Worm (Caenorhabditis elegans): ENCODE data around the gene pelo-1.
A peak's percentile ranks its signal among the peaks of the same experiment; 100 is the strongest.

pelo-1 gene

DNA sequence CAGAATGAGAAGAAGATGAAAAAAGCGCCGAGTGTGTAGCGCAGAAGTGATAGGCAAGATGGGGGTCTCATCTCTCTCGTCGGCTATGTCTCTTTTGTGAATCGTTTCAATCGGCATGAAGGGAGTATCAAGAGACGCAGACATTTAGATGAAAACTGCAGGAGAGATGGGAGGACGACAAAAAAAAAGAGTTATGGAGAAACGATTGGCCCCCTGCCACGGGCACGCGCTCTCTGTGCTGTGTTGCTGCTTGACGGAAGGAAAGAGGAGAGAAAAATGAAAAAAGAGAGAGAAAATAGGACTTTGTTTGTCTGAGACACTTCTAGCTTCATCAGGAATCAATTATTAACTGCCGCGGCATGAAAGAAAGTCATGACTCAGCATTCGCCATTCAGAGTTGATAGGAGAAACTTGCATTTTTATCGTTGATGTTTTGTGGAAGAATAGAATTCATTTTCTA lies 19.7 kb upstream of the pelo-1 start (continued):
- TF ChIP-seq zfp-3 (GFP tag; conservative IDR thresholded peaks at IDR 0.05) (no peak), lin-15B (tag; optimal IDR thresholded peaks at IDR 0.05) (no peak), ama-1 (optimal IDR thresholded peaks at IDR 0.05) (no peak), skn-1 (tag; optimal IDR thresholded peaks at IDR 0.05) (no peak), mep-1 (tag; optimal IDR thresholded peaks at IDR 0.05) (peak; percentile 93), zag-1 (tag; optimal IDR thresholded peaks at IDR 0.05) (no peak), ces-1 (GFP tag; optimal IDR thresholded peaks at IDR 0.05) (peak; percentile 57), spr-1 (tag; optimal IDR thresholded peaks at IDR 0.05) (peak; percentile 36), lsy-2 (tag; optimal IDR thresholded peaks at IDR 0.05) (peak; percentile 84 to 90), dmd-9 (GFP tag; IDR thresholded peaks at IDR 0.05) (0 out of 2 replicates have a peak, but pooled peaks have one; percentile 45), egl-43 (GFP tag; IDR thresholded peaks at IDR 0.05) (peak; percentile 72), lin-39 (tag; optimal IDR thresholded peaks at IDR 0.05) (no peak), nhr-6 (tag; optimal IDR thresholded peaks at IDR 0.05) (peak; percentile 73), sdz-12 (GFP tag; optimal IDR thresholded peaks at IDR 0.05) (no peak), ceh-44 (GFP tag; IDR thresholded peaks at IDR 0.05) (no peak), hmg-1.1 (GFP tag; IDR thresholded peaks at IDR 0.05) (peak; percentile 86), dpl-1 (GFP tag; optimal IDR thresholded peaks at IDR 0.05) (peak; percentile 64), madf-9 (GFP tag; conservative IDR thresholded peaks at IDR 0.05) (peak; percentile 43; the same call in 1 of the 2 replicates), ceh-32 (tag; optimal IDR thresholded peaks at IDR 0.05; ENCODE audit: poor library complexity) (peak; percentile 50), zip-11 (GFP tag; IDR thresholded peaks at IDR 0.05) (no peak), lin-1 (GFP tag; IDR thresholded peaks at IDR 0.05) (no peak), ceh-28 (tag; optimal IDR thresholded peaks at IDR 0.05) (no peak), Y5F2A.4 (GFP tag; optimal IDR thresholded peaks at IDR 0.05) (no peak), mdt-29 (GFP tag; IDR thresholded peaks at IDR 0.05) (no peak), zip-2 (tag; optimal IDR thresholded peaks at IDR 0.05) (no peak), aly-2 (tag; optimal IDR thresholded peaks at IDR 0.05) (no peak), Y75B8A.6 (GFP tag; IDR thresholded peaks at IDR 0.05) (no peak), php-3 (GFP tag; IDR thresholded peaks at IDR 0.05) (0 out of 2 replicates have a peak, but pooled peaks have one; percentile 15), nhr-42 (GFP tag; IDR thresholded peaks at IDR 0.05) (no peak), ceh-82 (tag; optimal IDR thresholded peaks at IDR 0.05) (no peak), lin-13 (GFP tag; optimal IDR thresholded peaks at IDR 0.05) (peak; percentile 45), unc-130 (GFP tag; optimal IDR thresholded peaks at IDR 0.05) (no peak), ceh-62 (tag; optimal IDR thresholded peaks at IDR 0.05) (no peak), R02D3.7 (tag; optimal IDR thresholded peaks at IDR 0.05) (no peak), dve-1 (tag; optimal IDR thresholded peaks at IDR 0.05; ENCODE audit: insufficient read depth) (peak; percentile 90), rbr-2 (tag; optimal IDR thresholded peaks at IDR 0.05) (peak; percentile 89), hlh-11 (tag; optimal IDR thresholded peaks at IDR 0.05) (peak; percentile 94), aha-1 (tag) (peak; percentile 98), nhr-11 (tag; optimal IDR thresholded peaks at IDR 0.05) (peak; percentile 96), ZK337.2 (GFP tag; IDR thresholded peaks at IDR 0.05) (no peak), saeg-2 (GFP tag; IDR thresholded peaks at IDR 0.05) (no peak), ctbp-1 (GFP tag; IDR thresholded peaks at IDR 0.05) (peak; percentile 90), jun-1 (tag; optimal IDR thresholded peaks at IDR 0.05) (peak; percentile 56), nhr-237 (tag; optimal IDR thresholded peaks at IDR 0.05) (no peak), lin-38 (GFP tag; IDR thresholded peaks at IDR 0.05) (peak; percentile 48), daf-16 (GFP tag; optimal IDR thresholded peaks at IDR 0.05) (peak; percentile 13 to 73), daf-16 (tag; optimal IDR thresholded peaks at IDR 0.05) (peak; percentile 76), mxl-2 (GFP tag; conservative IDR thresholded peaks at IDR 0.05) (no peak), egl-27 (tag; optimal IDR thresholded peaks at IDR 0.05) (no peak), snpc-1.2 (GFP tag; IDR thresholded peaks at IDR 0.05) (no peak), daf-8 (GFP tag; IDR thresholded peaks at IDR 0.05) (no peak), T20F7.1 (GFP tag; optimal IDR thresholded peaks at IDR 0.05) (peak; percentile 76), F37D6.2 (tag; optimal IDR thresholded peaks at IDR 0.05) (peak; percentile 65)
